Fruit fly (Drosophila melanogaster) whole organism, pupa: ENCODE results near the gene CG3061.

Experiments used
- CG12605 ChIP-seq: fragments of 200-800 bp; sonication (Bioruptor generic); IDR thresholded peaks from 2 replicates; pipeline ENCODE4 v1.3.6; 2022; ENCODE audit warnings: missing biosample characterization, missing genetic modification characterization
- CG14655 ChIP-seq: fragments of 200-800 bp; sonication (Bioruptor generic); optimal IDR thresholded peaks from 3 replicates; lab custom pipeline; 2017; ENCODE audit warnings: mild to moderate bottlenecking, missing biosample characterization, missing genetic modification reagents, missing genetic modification characterization
- CG17806 ChIP-seq: fragments of 200-800 bp; sonication (Bioruptor generic); optimal IDR thresholded peaks from 2 replicates; lab custom pipeline; 2018; ENCODE audit warnings: missing biosample characterization, mild to moderate bottlenecking, missing genetic modification characterization, moderate library complexity
- CG34367 ChIP-seq: fragments of 200-800 bp; sonication (Bioruptor generic); optimal IDR thresholded peaks from 2 replicates; lab custom pipeline; 2018; ENCODE audit warnings: missing biosample characterization, mild to moderate bottlenecking, missing genetic modification characterization
- CG9948 ChIP-seq: fragments of 200-800 bp; sonication (Bioruptor generic); optimal IDR thresholded peaks from 2 replicates; lab custom pipeline; 2018; ENCODE audit warnings: missing biosample characterization, mild to moderate bottlenecking, missing genetic modification characterization, moderate library complexity
- D1 ChIP-seq: fragments of 200-800 bp; sonication (Bioruptor generic); optimal IDR thresholded peaks from 2 replicates; lab custom pipeline; 2018; ENCODE audit warnings: missing biosample characterization, mild to moderate bottlenecking, missing genetic modification characterization, moderate library complexity
- EcR ChIP-seq: fragments of 200-800 bp; sonication (Bioruptor generic); optimal IDR thresholded peaks from 3 replicates; lab custom pipeline; 2019; ENCODE audit warnings: missing biosample characterization, missing genetic modification characterization, mild to moderate bottlenecking, moderate library complexity, missing genetic modification reagents
- Pif1A ChIP-seq: fragments of 200-800 bp; sonication (Bioruptor generic); optimal IDR thresholded peaks from 3 replicates; lab custom pipeline; 2016; ENCODE audit warnings: missing biosample characterization, missing genetic modification characterization
- Pif1B ChIP-seq: fragments of 200-800 bp; sonication (Bioruptor generic); optimal IDR thresholded peaks from 3 replicates; lab custom pipeline; 2016; ENCODE audit warnings: missing biosample characterization, missing genetic modification characterization
- gl ChIP-seq: fragments of 200-800 bp; sonication (Bioruptor generic); optimal IDR thresholded peaks from 2 replicates; lab custom pipeline; 2018; ENCODE audit warnings: missing biosample characterization, mild to moderate bottlenecking, missing genetic modification characterization

DNA sequence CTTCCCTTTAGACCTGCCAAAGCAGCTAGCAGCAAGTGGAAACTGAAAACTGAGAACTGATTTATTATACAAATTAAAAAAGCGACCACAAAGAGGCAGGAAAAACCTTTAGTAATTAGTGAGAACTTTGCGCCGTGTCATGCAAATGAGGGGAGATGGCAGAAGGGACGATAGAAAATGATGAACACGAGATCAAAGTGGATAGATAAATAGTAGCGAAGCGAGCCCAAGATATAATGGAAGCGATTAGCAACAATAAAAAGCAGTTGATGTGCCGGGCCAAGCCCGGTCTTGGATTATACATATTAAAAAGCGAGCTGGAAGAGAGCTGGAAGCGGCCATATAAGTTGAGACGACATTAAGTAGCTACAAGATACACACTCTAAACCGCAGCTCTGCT is 21.0 kb upstream of the CG3061 start:
- TF ChIP-seq D1 (tag; lab: Kevin White, UChicago), result no peak
- no peak for TF ChIP-seq CG12605 (GFP tag; lab: Robert Waterston, UW)
- no peak for TF ChIP-seq gl
- no peak for TF ChIP-seq Pif1B (GFP tag; lab: Kevin White, UChicago)
- no peak for TF ChIP-seq CG14655
- TF ChIP-seq Pif1A (GFP tag; lab: Kevin White, UChicago), result no peak
- TF ChIP-seq CG9948 (tag; lab: Kevin White, UChicago), result no peak
- no peak for TF ChIP-seq EcR (GFP tag; lab: Kevin White, UChicago)
- TF ChIP-seq CG17806, result no peak
- no peak for TF ChIP-seq CG34367 (tag; lab: Kevin White, UChicago)
